Fruit fly (Drosophila melanogaster) whole organism, prepupa: ENCODE measurements around the gene PGRP-LA.
A peak's percentile ranks its signal among the peaks of the same experiment; 100 is the strongest.

Experiments
- CG10631 ChIP-seq: fragments of 200-800 bp; sonication (Bioruptor generic); optimal IDR thresholded peaks from 2 replicates; lab custom pipeline; 2016; ENCODE audit warnings: missing biosample characterization, missing genetic modification characterization
- CG10669 ChIP-seq: fragments of 200-800 bp; sonication (Bioruptor generic); optimal IDR thresholded peaks from 3 replicates; lab custom pipeline; 2018; ENCODE audit warnings: missing biosample characterization, mild to moderate bottlenecking, missing genetic modification characterization, moderate library complexity
- CG11294 ChIP-seq: fragments of 200-800 bp; sonication (Bioruptor generic); IDR thresholded peaks from 2 replicates; pipeline ENCODE4 v1.3.6; 2022; ENCODE audit warnings: missing biosample characterization, missing genetic modification characterization
- CG15336 ChIP-seq: fragments of 200-800 bp; sonication (Bioruptor generic); IDR thresholded peaks from 2 replicates; pipeline ENCODE4 v1.3.6; 2022; ENCODE audit warnings: missing biosample characterization, missing genetic modification characterization
- CG1621 ChIP-seq: fragments of 200-800 bp; sonication (Bioruptor generic); optimal IDR thresholded peaks from 3 replicates; lab custom pipeline; 2018; ENCODE audit warnings: missing biosample characterization, mild to moderate bottlenecking, missing genetic modification characterization
- CG16779 ChIP-seq: fragments of 200-800 bp; sonication (Bioruptor generic); optimal IDR thresholded peaks from 3 replicates; lab custom pipeline; 2017; ENCODE audit warnings: missing biosample characterization, mild to moderate bottlenecking, missing genetic modification characterization
- CG3032 ChIP-seq: fragments of 200-800 bp; optimal IDR thresholded peaks from 2 replicates; lab custom pipeline; 2019; ENCODE audit warnings: missing biosample characterization, mild to moderate bottlenecking, missing genetic modification characterization, moderate library complexity
- CG31627 ChIP-seq: fragments of 200-800 bp; sonication (Bioruptor generic); optimal IDR thresholded peaks from 3 replicates; lab custom pipeline; 2016; ENCODE audit warnings: missing biosample characterization, missing genetic modification characterization
- CG34406 ChIP-seq: fragments of 200-800 bp; sonication (Bioruptor generic); optimal IDR thresholded peaks from 3 replicates; lab custom pipeline; 2016; ENCODE audit warnings: missing biosample characterization, missing genetic modification characterization
- CG4318 ChIP-seq: fragments of 200-800 bp; sonication (Bioruptor generic); optimal IDR thresholded peaks from 3 replicates; lab custom pipeline; 2017; ENCODE audit warnings: missing biosample characterization, mild to moderate bottlenecking, missing genetic modification characterization
- CG6163 ChIP-seq: fragments of 200-800 bp; sonication (Bioruptor generic); IDR thresholded peaks from 3 replicates; pipeline ENCODE4 v1.3.6; 2022; ENCODE audit warnings: missing biosample characterization, missing genetic modification characterization
- CG6276 ChIP-seq: fragments of 200-800 bp; sonication (Bioruptor generic); optimal IDR thresholded peaks from 2 replicates; lab custom pipeline; 2017; ENCODE audit warnings: missing biosample characterization, mild to moderate bottlenecking, missing genetic modification characterization
- CG6792 ChIP-seq: fragments of 200-800 bp; sonication (Bioruptor generic); optimal IDR thresholded peaks from 3 replicates; lab custom pipeline; 2016; ENCODE audit warnings: missing biosample characterization, missing genetic modification characterization
- CG9139 ChIP-seq: fragments of 200-800 bp; sonication (Bioruptor generic); optimal IDR thresholded peaks from 3 replicates; lab custom pipeline; 2017; ENCODE audit warnings: missing biosample characterization, mild to moderate bottlenecking, missing genetic modification characterization
- Eip75B ChIP-seq: fragments of 200-800 bp; sonication (Bioruptor generic); optimal IDR thresholded peaks from 3 replicates; lab custom pipeline; 2016; ENCODE audit warnings: missing biosample characterization, missing genetic modification characterization
- Eip78C ChIP-seq: fragments of 200-800 bp; sonication (Bioruptor generic); peaks from one replicate; lab custom pipeline; 2016; ENCODE audit warnings: missing biosample characterization, missing genetic modification characterization
- Eip93F ChIP-seq: fragments of 200-800 bp; sonication (Bioruptor generic); optimal IDR thresholded peaks from 2 replicates; lab custom pipeline; 2016; ENCODE audit warnings: missing biosample characterization, mild to moderate bottlenecking, missing genetic modification characterization
- Ets21C ChIP-seq: fragments of 200-800 bp; sonication (Bioruptor generic); optimal IDR thresholded peaks from 3 replicates; lab custom pipeline; 2016; ENCODE audit warnings: missing biosample characterization, missing genetic modification characterization
- Gug ChIP-seq: fragments of 200-800 bp; sonication (Bioruptor generic); IDR thresholded peaks from 2 replicates; pipeline ENCODE4 v1.3.6; 2022; ENCODE audit warnings: missing biosample characterization, missing genetic modification characterization
- Hr38 ChIP-seq: sonication (Bioruptor generic); optimal IDR thresholded peaks from 2 replicates; lab custom pipeline; 2016; ENCODE audit warnings: missing biosample characterization, missing genetic modification characterization
- Hr39 ChIP-seq: fragments of 200-800 bp; sonication (Bioruptor generic); optimal IDR thresholded peaks from 2 replicates; lab custom pipeline; 2016; ENCODE audit warnings: missing biosample characterization, missing genetic modification characterization
- Hr4 ChIP-seq: fragments of 200-800 bp; sonication (Bioruptor generic); optimal IDR thresholded peaks from 3 replicates; lab custom pipeline; 2016; ENCODE audit warnings: missing biosample characterization, missing genetic modification characterization
- Lpt ChIP-seq: fragments of 200-800 bp; sonication (Bioruptor generic); optimal IDR thresholded peaks from 3 replicates; lab custom pipeline; 2016; ENCODE audit warnings: missing biosample characterization, missing genetic modification characterization
- Met ChIP-seq: fragments of 200-800 bp; sonication (Bioruptor generic); optimal IDR thresholded peaks from 3 replicates; lab custom pipeline; 2016; ENCODE audit warnings: missing biosample characterization, missing genetic modification characterization
- OdsH ChIP-seq: fragments of 200-800 bp; sonication (Bioruptor generic); optimal IDR thresholded peaks from 3 replicates; lab custom pipeline; 2016; ENCODE audit warnings: missing biosample characterization, missing genetic modification characterization
- Smox ChIP-seq: fragments of 200-800 bp; sonication (Bioruptor generic); optimal IDR thresholded peaks from 3 replicates; lab custom pipeline; 2016; ENCODE audit warnings: missing biosample characterization, missing genetic modification characterization
- Sox102F ChIP-seq: fragments of 200-800 bp; sonication (Bioruptor generic); optimal IDR thresholded peaks from 2 replicates; lab custom pipeline; 2016; ENCODE audit warnings: missing biosample characterization, mild to moderate bottlenecking, missing genetic modification characterization
- Sox14 ChIP-seq: fragments of 200-800 bp; sonication (Bioruptor generic); optimal IDR thresholded peaks from 3 replicates; lab custom pipeline; 2016; ENCODE audit warnings: missing biosample characterization, missing genetic modification characterization
- Sox15 ChIP-seq: fragments of 200-800 bp; sonication (Bioruptor generic); optimal IDR thresholded peaks from 3 replicates; lab custom pipeline; 2016; ENCODE audit warnings: missing biosample characterization, missing genetic modification characterization
- achi ChIP-seq: fragments of 200-800 bp; sonication (Bioruptor generic); optimal IDR thresholded peaks from 3 replicates; lab custom pipeline; 2016; ENCODE audit warnings: missing biosample characterization, missing genetic modification characterization
- cyc ChIP-seq: fragments of 200-800 bp; sonication (Bioruptor generic); optimal IDR thresholded peaks from 3 replicates; lab custom pipeline; 2016; ENCODE audit warnings: missing biosample characterization, missing genetic modification characterization
- dac ChIP-seq: fragments of 200-800 bp; sonication (Bioruptor generic); optimal IDR thresholded peaks from 2 replicates; lab custom pipeline; 2017; ENCODE audit warnings: missing biosample characterization, mild to moderate bottlenecking, missing genetic modification characterization
- dsx ChIP-seq: fragments of 200-800 bp; optimal IDR thresholded peaks from 3 replicates; lab custom pipeline; 2019; ENCODE audit warnings: missing biosample characterization, mild to moderate bottlenecking, missing genetic modification characterization, moderate library complexity; ENCODE audit not compliant: poor library complexity, severe bottlenecking
- eg ChIP-seq: fragments of 200-800 bp; sonication (Bioruptor generic); IDR thresholded peaks from 3 replicates; pipeline ENCODE4 v1.3.6; 2022; ENCODE audit warnings: missing biosample characterization, missing genetic modification characterization
- fd59A ChIP-seq: fragments of 200-800 bp; sonication (Bioruptor generic); optimal IDR thresholded peaks from 2 replicates; lab custom pipeline; 2017; ENCODE audit warnings: missing biosample characterization, mild to moderate bottlenecking, missing genetic modification characterization, missing genetic modification reagents
- fd85E ChIP-seq: fragments of 200-800 bp; sonication (Bioruptor generic); optimal IDR thresholded peaks from 3 replicates; lab custom pipeline; 2016; ENCODE audit warnings: missing biosample characterization, missing genetic modification characterization
- fkh ChIP-seq: fragments of 200-800 bp; sonication (Bioruptor generic); optimal IDR thresholded peaks from 3 replicates; lab custom pipeline; 2017; ENCODE audit warnings: missing biosample characterization, mild to moderate bottlenecking, missing genetic modification characterization, moderate library complexity
- net ChIP-seq: fragments of 200-800 bp; sonication (Bioruptor generic); optimal IDR thresholded peaks from 3 replicates; lab custom pipeline; 2016; ENCODE audit warnings: missing biosample characterization, missing genetic modification characterization
- salr ChIP-seq, 2 experiments: fragments of 200-800 bp; sonication (Bioruptor generic); optimal IDR thresholded peaks; 3 replicates each; lab custom pipeline; 2016 to 2018; ENCODE audit warnings: missing biosample characterization in 2 of 2, missing genetic modification characterization in 2 of 2, mild to moderate bottlenecking in 1 of 2
- spab ChIP-seq: fragments of 200-800 bp; sonication (Bioruptor generic); optimal IDR thresholded peaks from 2 replicates; lab custom pipeline; 2017; ENCODE audit warnings: missing biosample characterization, mild to moderate bottlenecking, missing genetic modification characterization, missing genetic modification reagents
- ss ChIP-seq, 2 experiments: fragments of 200-800 bp; sonication (Bioruptor generic); optimal IDR thresholded peaks; 2 replicates in 1 of 2; 3 replicates in 1 of 2; lab custom pipeline; 2017 to 2018; ENCODE audit warnings: mild to moderate bottlenecking in 2 of 2, missing biosample characterization in 2 of 2, missing genetic modification characterization in 2 of 2, moderate library complexity in 1 of 2
- svp ChIP-seq: fragments of 200-800 bp; sonication (Bioruptor generic); peaks from one replicate; lab custom pipeline; 2016; ENCODE audit warnings: missing biosample characterization, missing genetic modification characterization
- vri ChIP-seq: fragments of 200-800 bp; sonication (Bioruptor generic); optimal IDR thresholded peaks from 3 replicates; lab custom pipeline; 2016; ENCODE audit warnings: missing biosample characterization, mild to moderate bottlenecking, missing genetic modification characterization

PGRP-LA gene

DNA sequence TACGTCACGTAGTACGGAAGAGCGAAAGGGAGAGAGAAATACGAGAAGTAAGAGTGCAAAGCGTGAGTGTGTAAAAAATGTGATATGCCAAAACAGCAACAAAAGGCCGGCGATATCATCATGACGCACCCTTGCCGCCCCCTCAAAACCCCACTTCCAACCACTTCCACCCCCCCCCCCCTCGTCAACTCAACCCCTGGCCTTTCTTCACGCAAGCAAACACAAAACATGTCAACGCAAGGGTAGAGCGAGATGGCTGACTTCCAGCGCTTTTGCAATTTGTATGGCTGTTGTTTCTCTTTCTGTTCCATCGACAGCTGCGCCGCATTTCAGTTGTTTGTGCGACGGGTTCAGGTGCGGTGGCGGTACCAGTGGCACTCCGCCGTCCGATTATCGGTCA lies 1.6 kb downstream of the PGRP-LA start (continued):
- peak; percentile 68 for TF ChIP-seq CG16779 (tag; lab: Kevin White, UChicago)
- no peak for TF ChIP-seq Hr4 (GFP tag; lab: Kevin White, UChicago)
- TF ChIP-seq CG1621 = peak; percentile 20
- TF ChIP-seq CG31627 = no peak

DNA sequence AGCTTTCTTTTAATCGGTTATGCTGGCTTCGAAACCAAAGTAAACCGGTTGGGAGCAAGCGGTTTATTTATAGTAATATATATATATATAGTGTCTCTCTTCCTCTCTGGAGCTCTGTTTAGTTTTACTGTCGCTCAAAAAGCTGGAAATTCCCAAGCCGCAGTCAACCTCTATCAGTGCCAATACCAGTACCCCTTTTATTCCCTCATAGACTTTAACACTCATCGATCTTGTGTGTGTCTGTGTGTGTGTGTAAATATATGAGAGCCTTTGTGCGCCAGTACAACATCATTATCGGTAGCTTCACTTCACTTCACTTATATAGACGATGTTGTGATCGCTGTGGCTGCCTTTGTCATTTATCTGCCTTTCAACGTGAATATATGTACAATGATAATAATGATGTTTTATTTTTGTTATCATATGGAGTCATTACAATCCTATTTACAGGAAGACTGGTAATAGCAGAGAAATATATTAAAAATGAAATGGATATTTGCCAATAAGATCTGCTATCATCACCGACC lies 3.9 kb downstream of the PGRP-LA start:
- TF ChIP-seq CG15336 (GFP tag; lab: Robert Waterston, UW) (0 out of 2 replicates have a peak, but pooled peaks have one; percentile 20), CG6276 (GFP tag; lab: Kevin White, UChicago) (no peak), svp (GFP tag; lab: Kevin White, UChicago) (peak; percentile 72), Met (no peak), eg (no peak), CG16779 (tag; lab: Kevin White, UChicago) (peak; percentile 16), CG6163 (GFP tag; lab: Robert Waterston, UW) (0 out of 3 replicates have a peak, but pooled peaks have one; percentile 37), dac (no peak), Lpt (GFP tag; lab: Kevin White, UChicago) (peak; percentile 26), ss (GFP tag; optimal IDR thresholded peaks at IDR 0.05; lab: Kevin White, UChicago) (peak in 1 of 2 experiments; percentile 42), fkh (GFP tag; lab: Kevin White, UChicago) (peak; percentile 10), Gug (GFP tag; lab: Robert Waterston, UW) (no peak), cyc (no peak), Smox (GFP tag; lab: Kevin White, UChicago) (no peak), CG31627 (no peak), Sox102F (GFP tag; lab: Kevin White, UChicago) (peak; percentile 5), CG1621 (no peak), CG9139 (GFP tag; lab: Kevin White, UChicago) (peak; percentile 38), Hr38 (GFP tag; lab: Kevin White, UChicago) (no peak), dsx (GFP tag; lab: Kevin White, UChicago) (peak; percentile 6), Hr39 (GFP tag; lab: Kevin White, UChicago) (no peak), Sox14 (GFP tag; lab: Kevin White, UChicago) (peak; percentile 48), achi (GFP tag; lab: Kevin White, UChicago) (no peak), Eip75B (no peak)

DNA sequence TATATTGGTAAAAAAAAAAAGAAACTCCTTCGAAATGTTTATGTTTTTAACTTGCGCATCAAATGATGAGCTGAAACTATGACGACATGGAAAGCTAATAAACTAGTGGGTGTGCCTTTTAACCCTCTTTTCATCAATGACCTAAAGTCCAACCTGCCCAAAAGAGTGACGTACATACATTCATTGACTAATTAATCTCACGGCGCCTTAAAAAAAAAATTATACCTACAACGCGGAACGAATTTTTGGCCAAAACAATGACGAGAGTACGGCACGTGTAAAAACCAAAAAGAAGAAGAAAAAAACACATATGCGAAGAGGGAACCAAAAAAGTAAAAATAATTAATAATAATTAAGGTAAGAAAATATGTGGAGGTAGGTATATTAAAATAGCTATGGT lies 4.4 kb downstream of the PGRP-LA start, which contains the start of gene PGRP-LC:
Gene PGRP-LC, plus strand, starts transcription at position 301 of the 400 bp plus-strand sequence.
- TF ChIP-seq Eip78C (GFP tag; lab: Kevin White, UChicago) (peak; percentile 32), Gug (GFP tag; lab: Robert Waterston, UW) (no peak), fd59A (GFP tag; lab: Kevin White, UChicago) (no peak)

dm6 chr3L:9339021-9339420 lies 4.9 kb downstream of the PGRP-LA start:
- TF ChIP-seq CG10631 (GFP tag; lab: Kevin White, UChicago) (no peak), Sox102F (GFP tag; lab: Kevin White, UChicago) (no peak), CG3032 (tag; lab: Kevin White, UChicago) (no peak), svp (GFP tag; lab: Kevin White, UChicago) (peak; percentile 69), salr (GFP tag; optimal IDR thresholded peaks at IDR 0.05; lab: Kevin White, UChicago) (no peak), Eip78C (GFP tag; lab: Kevin White, UChicago) (peak; percentile 80), Gug (GFP tag; lab: Robert Waterston, UW) (peak; percentile 12; the same call in 1 of the 2 replicates), Ets21C (GFP tag; lab: Kevin White, UChicago) (no peak), CG4318 (GFP tag; lab: Kevin White, UChicago) (no peak), CG11294 (GFP tag; lab: Robert Waterston, UW) (no peak; the same call in 1 of the 2 replicates), Hr4 (GFP tag; lab: Kevin White, UChicago) (peak; percentile 23), CG34406 (GFP tag; lab: Kevin White, UChicago) (no peak), vri (no peak), Hr38 (GFP tag; lab: Kevin White, UChicago) (no peak), Sox15 (GFP tag; lab: Kevin White, UChicago) (peak; percentile 7), spab (no peak), CG15336 (GFP tag; lab: Robert Waterston, UW) (no peak), CG16779 (tag; lab: Kevin White, UChicago) (no peak), CG6792 (GFP tag; lab: Kevin White, UChicago) (no peak), Sox14 (GFP tag; lab: Kevin White, UChicago) (peak; percentile 3), CG9139 (GFP tag; lab: Kevin White, UChicago) (no peak), Smox (GFP tag; lab: Kevin White, UChicago) (no peak), CG10669 (GFP tag; lab: Kevin White, UChicago) (no peak), net (GFP tag; lab: Kevin White, UChicago) (peak; percentile 11), Lpt (GFP tag; lab: Kevin White, UChicago) (no peak), Eip93F (GFP tag; lab: Kevin White, UChicago) (no peak), achi (GFP tag; lab: Kevin White, UChicago) (no peak), Met (no peak), fd85E (GFP tag; lab: Kevin White, UChicago) (no peak), CG1621 (no peak), fkh (GFP tag; lab: Kevin White, UChicago) (no peak), CG6276 (GFP tag; lab: Kevin White, UChicago) (peak; percentile 7), OdsH (GFP tag; lab: Kevin White, UChicago) (peak; percentile 19)
